Fruit fly (Drosophila melanogaster) whole organism, pupa: ENCODE results near the gene CG10252.

ENCODE experiments used
- CG15710 ChIP-seq: fragments of 200-800 bp; sonication (Bioruptor generic); optimal IDR thresholded peaks from 2 replicates; lab custom pipeline; 2018; ENCODE audit warnings: missing biosample characterization, mild to moderate bottlenecking, missing genetic modification characterization, moderate library complexity
- CG32121 ChIP-seq: fragments of 200-800 bp; sonication (Bioruptor generic); IDR thresholded peaks from 2 replicates; pipeline ENCODE4 v1.3.6; 2022; ENCODE audit warnings: missing biosample characterization, missing genetic modification characterization
- Pif1A ChIP-seq: fragments of 200-800 bp; sonication (Bioruptor generic); optimal IDR thresholded peaks from 3 replicates; lab custom pipeline; 2016; ENCODE audit warnings: missing biosample characterization, missing genetic modification characterization

dm6 chr3R:23714852-23715251, 18.8 kb upstream of the CG10252 start:
- TF ChIP-seq CG15710 (tag; lab: Kevin White, UChicago), result no peak
- TF ChIP-seq CG32121, result no peak
- TF ChIP-seq Pif1A (GFP tag; lab: Kevin White, UChicago), result no peak
